Worm (Caenorhabditis elegans) whole organism, young adult: ENCODE measurements around the gene F22B5.6.

ENCODE experiments used
- B0019.2 ChIP-seq: fragments of 200-800 bp; sonication (Bioruptor generic); conservative IDR thresholded peaks from 2 replicates; pipeline ENCODE4 v1.3.6; 2022; ENCODE audit warnings: missing genetic modification reagents, missing genetic modification characterization, missing compliant biosample characterization
- B0035.1 ChIP-seq: sonication (generic microtip); optimal IDR thresholded peaks from 2 replicates; lab custom pipeline; 2016; ENCODE audit warnings: missing genetic modification characterization, mild to moderate bottlenecking, missing compliant biosample characterization, missing genotype, missing genetic modification reagents
- B0261.1 ChIP-seq: sonication (generic microtip); optimal IDR thresholded peaks from 2 replicates; lab custom pipeline; 2016; ENCODE audit warnings: mild to moderate bottlenecking, missing genetic modification characterization, moderate library complexity, missing compliant biosample characterization
- C17E4.6 ChIP-seq: fragments of 200-800 bp; sonication (Bioruptor generic); IDR thresholded peaks from 2 replicates; pipeline ENCODE4 v1.3.6; 2022; ENCODE audit warnings: missing genetic modification reagents, missing genetic modification characterization, missing compliant biosample characterization
- D2030.7 ChIP-seq: fragments of 200-800 bp; sonication (Bioruptor generic); IDR thresholded peaks from 2 replicates; pipeline ENCODE4 v1.3.6; 2022; ENCODE audit warnings: missing genetic modification reagents, missing genetic modification characterization, missing compliant biosample characterization
- F49E8.2 ChIP-seq: sonication (generic microtip); optimal IDR thresholded peaks from 3 replicates; lab custom pipeline; 2017; ENCODE audit warnings: missing genetic modification characterization, mild to moderate bottlenecking, missing compliant biosample characterization, antibody characterized with exemption, moderate library complexity; ENCODE audit not compliant: insufficient read depth
- F52B5.7 ChIP-seq: sonication (generic microtip); optimal IDR thresholded peaks from 2 replicates; lab custom pipeline; 2016; ENCODE audit warnings: mild to moderate bottlenecking, missing genetic modification characterization, missing compliant biosample characterization
- K11D2.4 ChIP-seq: fragments of 200-800 bp; sonication (Bioruptor generic); IDR thresholded peaks from 2 replicates; pipeline ENCODE4 v1.3.6; 2022; ENCODE audit warnings: missing genetic modification reagents, missing genetic modification characterization, missing compliant biosample characterization
- K12H6.12 ChIP-seq: fragments of 200-800 bp; sonication (Bioruptor generic); optimal IDR thresholded peaks from 2 replicates; lab custom pipeline; 2018; ENCODE audit warnings: mild to moderate bottlenecking, missing genetic modification characterization, missing compliant biosample characterization
- T07F8.4 ChIP-seq: sonication (generic microtip); optimal IDR thresholded peaks from 2 replicates; lab custom pipeline; 2016; ENCODE audit warnings: mild to moderate bottlenecking, missing genetic modification characterization, moderate library complexity, missing compliant biosample characterization
- Y79H2A.3 ChIP-seq: fragments of 200-800 bp; sonication (Bioruptor generic); conservative IDR thresholded peaks from 2 replicates; pipeline ENCODE4 v1.3.6; 2022; ENCODE audit warnings: missing genetic modification reagents, missing genetic modification characterization, missing compliant biosample characterization
- Y95B8A.8 ChIP-seq: fragments of 200-800 bp; sonication (Bioruptor generic); IDR thresholded peaks from 2 replicates; pipeline ENCODE4 v1.3.6; 2022; ENCODE audit warnings: missing genetic modification reagents, missing genetic modification characterization, missing compliant biosample characterization
- athp-1 ChIP-seq: sonication (generic microtip); optimal IDR thresholded peaks from 2 replicates; lab custom pipeline; 2017; ENCODE audit warnings: mild to moderate bottlenecking, missing genetic modification characterization, missing compliant biosample characterization
- bed-2 ChIP-seq: fragments of 200-800 bp; sonication (Bioruptor generic); IDR thresholded peaks from 2 replicates; pipeline ENCODE4 v1.3.6; 2022; ENCODE audit warnings: missing genetic modification reagents, missing genetic modification characterization, missing compliant biosample characterization
- cebp-2 ChIP-seq: fragments of 200-800 bp; sonication (Bioruptor generic); IDR thresholded peaks from 2 replicates; pipeline ENCODE4 v1.3.6; 2022; ENCODE audit warnings: missing genetic modification characterization, missing compliant biosample characterization
- egrh-3 ChIP-seq: fragments of 200-800 bp; sonication (Bioruptor generic); IDR thresholded peaks from 2 replicates; pipeline ENCODE4 v1.3.6; 2022; ENCODE audit warnings: missing genetic modification reagents, missing genetic modification characterization, missing compliant biosample characterization
- ekl-4 ChIP-seq: fragments of 200-800 bp; sonication (Bioruptor generic); IDR thresholded peaks from 2 replicates; pipeline ENCODE4 v1.3.6; 2022; ENCODE audit warnings: missing genetic modification reagents, missing genetic modification characterization, missing compliant biosample characterization
- gei-17 ChIP-seq: fragments of 200-800 bp; sonication (Bioruptor generic); optimal IDR thresholded peaks from 2 replicates; lab custom pipeline; 2018; ENCODE audit warnings: mild to moderate bottlenecking, missing genetic modification characterization, missing compliant biosample characterization
- hlh-12 ChIP-seq: sonication (generic microtip); optimal IDR thresholded peaks from 2 replicates; lab custom pipeline; 2016; ENCODE audit warnings: missing genetic modification characterization, missing compliant biosample characterization
- hmg-20 ChIP-seq: fragments of 200-800 bp; sonication (Bioruptor generic); IDR thresholded peaks from 2 replicates; pipeline ENCODE4 v1.3.6; 2022; ENCODE audit warnings: missing genetic modification reagents, missing genetic modification characterization, missing compliant biosample characterization
- hrde-1 ChIP-seq: sonication (generic microtip); optimal IDR thresholded peaks from 2 replicates; lab custom pipeline; 2016; ENCODE audit warnings: missing genetic modification characterization, mild to moderate bottlenecking, missing compliant biosample characterization, moderate library complexity, missing genotype, missing genetic modification reagents, borderline replicate concordance
- lag-1 ChIP-seq: fragments of 200-800 bp; sonication (Bioruptor generic); IDR thresholded peaks from 2 replicates; pipeline ENCODE4 v1.3.6; 2022; ENCODE audit warnings: missing genetic modification reagents, missing genetic modification characterization, missing compliant biosample characterization
- let-526 ChIP-seq: fragments of 200-800 bp; sonication (Bioruptor generic); IDR thresholded peaks from 2 replicates; pipeline ENCODE4 v1.3.6; 2022; ENCODE audit warnings: missing genetic modification reagents, missing genetic modification characterization, missing compliant biosample characterization
- lin-26 ChIP-seq: fragments of 200-800 bp; sonication (Bioruptor generic); IDR thresholded peaks from 2 replicates; pipeline ENCODE4 v1.3.6; 2022; ENCODE audit warnings: missing genetic modification reagents, missing genetic modification characterization, missing compliant biosample characterization
- lin-40 ChIP-seq: sonication (generic microtip); optimal IDR thresholded peaks from 2 replicates; lab custom pipeline; 2016; ENCODE audit warnings: missing genetic modification characterization, mild to moderate bottlenecking, missing compliant biosample characterization, missing genotype, missing genetic modification reagents
- lir-1 ChIP-seq: fragments of 200-800 bp; sonication (Bioruptor generic); conservative IDR thresholded peaks from 2 replicates; pipeline ENCODE4 v1.3.6; 2022; ENCODE audit warnings: missing genetic modification reagents, missing genetic modification characterization, missing compliant biosample characterization
- lsl-1 ChIP-seq: fragments of 200-800 bp; sonication (Bioruptor generic); optimal IDR thresholded peaks from 2 replicates; lab custom pipeline; 2018; ENCODE audit warnings: mild to moderate bottlenecking, missing genetic modification characterization, moderate library complexity, missing compliant biosample characterization
- lsy-27 ChIP-seq: sonication (generic microtip); optimal IDR thresholded peaks from 2 replicates; lab custom pipeline; 2017; ENCODE audit warnings: missing genetic modification characterization, mild to moderate bottlenecking, missing compliant biosample characterization, antibody characterized with exemption, missing genotype, borderline replicate concordance; ENCODE audit not compliant: insufficient read depth
- madf-3 ChIP-seq: fragments of 200-800 bp; sonication (Bioruptor generic); IDR thresholded peaks from 2 replicates; pipeline ENCODE4 v1.3.6; 2022; ENCODE audit warnings: missing genetic modification reagents, missing genetic modification characterization, missing compliant biosample characterization
- madf-6 ChIP-seq: fragments of 200-800 bp; sonication (Bioruptor generic); IDR thresholded peaks from 2 replicates; pipeline ENCODE4 v1.3.6; 2022; ENCODE audit warnings: missing genetic modification reagents, missing genetic modification characterization, missing compliant biosample characterization
- mcd-1 ChIP-seq: fragments of 200-800 bp; sonication (Bioruptor generic); IDR thresholded peaks from 2 replicates; pipeline ENCODE4 v1.3.6; 2022; ENCODE audit warnings: missing genetic modification reagents, missing genetic modification characterization, missing compliant biosample characterization
- mxl-1 ChIP-seq: sonication (generic microtip); optimal IDR thresholded peaks from 2 replicates; lab custom pipeline; 2016; ENCODE audit warnings: missing genetic modification characterization, missing compliant biosample characterization
- nfya-1 ChIP-seq: sonication (generic microtip); optimal IDR thresholded peaks from 2 replicates; lab custom pipeline; 2017; ENCODE audit warnings: antibody characterized with exemption, missing compliant biosample characterization, missing genetic modification characterization, borderline replicate concordance; ENCODE audit not compliant: insufficient read depth
- nfya-2 ChIP-seq: fragments of 200-800 bp; sonication (Bioruptor generic); IDR thresholded peaks from 2 replicates; pipeline ENCODE4 v1.3.6; 2022; ENCODE audit warnings: missing genetic modification reagents, missing genetic modification characterization, missing compliant biosample characterization
- nhr-27 ChIP-seq: fragments of 200-800 bp; sonication (Bioruptor generic); optimal IDR thresholded peaks from 2 replicates; lab custom pipeline; 2018; ENCODE audit warnings: mild to moderate bottlenecking, missing genetic modification characterization, moderate library complexity, missing compliant biosample characterization
- nhr-80 ChIP-seq: sonication (generic microtip); optimal IDR thresholded peaks from 2 replicates; lab custom pipeline; 2016; ENCODE audit warnings: missing genetic modification characterization, missing compliant biosample characterization
- nhr-90 ChIP-seq: sonication (generic microtip); optimal IDR thresholded peaks from 2 replicates; lab custom pipeline; 2016; ENCODE audit warnings: missing genotype, mild to moderate bottlenecking, missing genetic modification characterization, missing compliant biosample characterization
- rcor-1 ChIP-seq: fragments of 200-800 bp; sonication (Bioruptor generic); IDR thresholded peaks from 2 replicates; pipeline ENCODE4 v1.3.6; 2022; ENCODE audit warnings: missing genetic modification reagents, missing genetic modification characterization, missing compliant biosample characterization
- repo-1 ChIP-seq: sonication (generic microtip); optimal IDR thresholded peaks from 2 replicates; lab custom pipeline; 2017; ENCODE audit warnings: mild to moderate bottlenecking, missing genetic modification characterization, missing compliant biosample characterization
- rpc-1 ChIP-seq, 2 experiments: fragments of 150-350 bp in 1 of 2; sonication (generic microtip) in 1 of 2; optimal IDR thresholded peaks; 2 replicates each; lab custom pipeline; 2014 to 2018; ENCODE audit warnings: missing biosample characterization in 1 of 2, missing genetic modification characterization in 1 of 2, missing genetic modification reagents in 1 of 2, missing genotype in 1 of 2
- sea-2 ChIP-seq: fragments of 200-800 bp; sonication (Bioruptor generic); IDR thresholded peaks from 2 replicates; pipeline ENCODE4 v1.3.6; 2022; ENCODE audit warnings: missing genetic modification characterization, missing compliant biosample characterization
- tlf-1 ChIP-seq: fragments of 200-800 bp; sonication (Bioruptor generic); optimal IDR thresholded peaks from 2 replicates; lab custom pipeline; 2018; ENCODE audit warnings: mild to moderate bottlenecking, missing genetic modification characterization, missing compliant biosample characterization
- unc-130 ChIP-seq: sonication (generic microtip); optimal IDR thresholded peaks from 2 replicates; lab custom pipeline; 2016; ENCODE audit warnings: missing genetic modification reagents, missing genetic modification characterization, missing compliant biosample characterization
- unc-62 ChIP-seq: fragments of 150-350 bp; optimal IDR thresholded peaks from 2 replicates; lab custom pipeline; 2014; ENCODE audit warnings: missing biosample characterization, missing genetic modification reagents, missing genetic modification characterization
- zfh-2 ChIP-seq: fragments of 200-800 bp; sonication (Bioruptor generic); conservative IDR thresholded peaks from 2 replicates; pipeline ENCODE4 v1.3.6; 2022; ENCODE audit warnings: missing genetic modification reagents, missing genetic modification characterization, missing compliant biosample characterization
- ztf-22 ChIP-seq: fragments of 200-800 bp; sonication (Bioruptor generic); optimal IDR thresholded peaks from 2 replicates; lab custom pipeline; 2018; ENCODE audit warnings: mild to moderate bottlenecking, missing genetic modification characterization, moderate library complexity, missing compliant biosample characterization
- ztf-26 ChIP-seq: sonication (generic microtip); optimal IDR thresholded peaks from 2 replicates; lab custom pipeline; 2017; ENCODE audit warnings: missing genetic modification characterization, missing compliant biosample characterization
- ztf-28 ChIP-seq: fragments of 200-800 bp; sonication (Bioruptor generic); IDR thresholded peaks from 2 replicates; pipeline ENCODE4 v1.3.6; 2022; ENCODE audit warnings: missing genetic modification reagents, missing genetic modification characterization, missing compliant biosample characterization

F22B5.6 gene

ce11 chrII:8441519-8441918 is 14.5 kb downstream of the F22B5.6 start (continued):
- TF ChIP-seq ztf-26 (tag; lab: Kevin White, UChicago), result no peak
- no peak for TF ChIP-seq F49E8.2 (tag; lab: Kevin White, UChicago)
- no peak for TF ChIP-seq bed-2 (GFP tag; lab: Robert Waterston, UW)
- TF ChIP-seq rcor-1 (GFP tag; lab: Robert Waterston, UW), result peak; percentile 73
- TF ChIP-seq C17E4.6, result peak; percentile 50; the same call in 1 of the 2 replicates
- TF ChIP-seq unc-62 (GFP tag; lab: Kevin White, UChicago), result no peak
- TF ChIP-seq nhr-80 (tag; lab: Kevin White, UChicago), result peak; percentile 14
- TF ChIP-seq T07F8.4, result peak; percentile 68
- no peak for TF ChIP-seq B0019.2 (GFP tag; lab: Robert Waterston, UW)
- peak; percentile 95 for TF ChIP-seq nhr-27 (tag; lab: Kevin White, UChicago)
- 0 out of 2 replicates have a peak, but pooled peaks have one; percentile 28 for TF ChIP-seq Y79H2A.3 (GFP tag; lab: Robert Waterston, UW)
- TF ChIP-seq K12H6.12, result no peak
- no peak for TF ChIP-seq lin-40 (tag; lab: Kevin White, UChicago)
- peak; percentile 69 for TF ChIP-seq B0035.1
- peak; percentile 93 for TF ChIP-seq F52B5.7 (tag; lab: Kevin White, UChicago)
- TF ChIP-seq unc-130 (GFP tag; lab: Kevin White, UChicago), result peak; percentile 26
- peak; percentile 86 for TF ChIP-seq ekl-4 (GFP tag; lab: Robert Waterston, UW)
- 0 out of 2 replicates have a peak, but pooled peaks have one; percentile 37 for TF ChIP-seq K11D2.4 (GFP tag; lab: Robert Waterston, UW)
- peak; percentile 45 for TF ChIP-seq ztf-22 (GFP tag; lab: Kevin White, UChicago)
- TF ChIP-seq madf-6 (GFP tag; lab: Robert Waterston, UW), result peak; percentile 73
- 0 out of 2 replicates have a peak, but pooled peaks have one; percentile 29 for TF ChIP-seq sea-2 (GFP tag; lab: Robert Waterston, UW)
- TF ChIP-seq cebp-2 (GFP tag; lab: Robert Waterston, UW), result 0 out of 2 replicates have a peak, but pooled peaks have one; percentile 84
- TF ChIP-seq Y95B8A.8 (GFP tag; lab: Robert Waterston, UW), result no peak
- no peak for TF ChIP-seq nfya-1 (tag; lab: Kevin White, UChicago)
- TF ChIP-seq tlf-1 (GFP tag; lab: Kevin White, UChicago), result peak; percentile 41
- peak; percentile 53; the same call in 1 of the 2 replicates for TF ChIP-seq mcd-1 (GFP tag; lab: Robert Waterston, UW)
- TF ChIP-seq ztf-28, result 0 out of 2 replicates have a peak, but pooled peaks have one; percentile 25
- no peak for TF ChIP-seq egrh-3 (GFP tag; lab: Robert Waterston, UW)
- TF ChIP-seq lsl-1, result peak; percentile 44
- TF ChIP-seq lin-26 (GFP tag; lab: Robert Waterston, UW), result peak; percentile 98
- TF ChIP-seq rpc-1 (optimal IDR thresholded peaks at IDR 0.05; lab: Kevin White, UChicago), result peak; percentile 97
- peak; percentile 99 for TF ChIP-seq rpc-1 (tag; optimal IDR thresholded peaks at IDR 0.05; lab: Kevin White, UChicago)
- 0 out of 2 replicates have a peak, but pooled peaks have one; percentile 74 for TF ChIP-seq madf-3 (GFP tag; lab: Robert Waterston, UW)
- TF ChIP-seq hmg-20 (GFP tag; lab: Robert Waterston, UW), result 0 out of 2 replicates have a peak, but pooled peaks have one; percentile 65
- no peak for TF ChIP-seq nfya-2 (GFP tag; lab: Robert Waterston, UW)
- TF ChIP-seq athp-1, result peak; percentile 90
- TF ChIP-seq hlh-12 (tag; lab: Kevin White, UChicago), result peak; percentile 55
- TF ChIP-seq let-526 (GFP tag; lab: Robert Waterston, UW), result 0 out of 2 replicates have a peak, but pooled peaks have one; percentile 43
- peak; percentile 86 for TF ChIP-seq mxl-1
- peak; percentile 84 for TF ChIP-seq repo-1
- no peak for TF ChIP-seq gei-17 (GFP tag; lab: Kevin White, UChicago)
- peak; percentile 75 for TF ChIP-seq B0261.1 (tag; lab: Kevin White, UChicago)
- no peak for TF ChIP-seq lag-1 (GFP tag; lab: Robert Waterston, UW)
- TF ChIP-seq D2030.7, result no peak
- peak; percentile 89 for TF ChIP-seq hrde-1 (tag; lab: Kevin White, UChicago)
- TF ChIP-seq lsy-27 (tag; lab: Kevin White, UChicago), result no peak
- TF ChIP-seq lir-1 (GFP tag; lab: Robert Waterston, UW), result no peak
- TF ChIP-seq zfh-2 (GFP tag; lab: Robert Waterston, UW), result no peak
- TF ChIP-seq nhr-90 (tag; lab: Kevin White, UChicago), result peak; percentile 85
